In genomic region chrIV:13782319-13782718, ce11 we compare ENCODE assay signal across 2 worm cellular contexts.
TF ChIP-seq lines count a peak whose summit lies in the region.

No protein-coding gene starts in this region.

TF ChIP-seq in whole organism, L4 larva, 104 proteins besides CTCF, POLR2A, EP300 and RAD21:
- TF ChIP-seq F49E8.2 (tag; optimal IDR thresholded peaks at IDR 0.05; lab: Kevin White, UChicago; ENCODE audit: borderline replicate concordance): no peak
- TF ChIP-seq lin-1 (GFP tag; IDR thresholded peaks at IDR 0.05; lab: Robert Waterston, UW): no peak
- no peak for TF ChIP-seq arid-1 (GFP tag; conservative IDR thresholded peaks at IDR 0.05; lab: Robert Waterston, UW)
- no peak for TF ChIP-seq cey-2 (tag; optimal IDR thresholded peaks at IDR 0.05; lab: Kevin White, UChicago; ENCODE audit: borderline replicate concordance, insufficient read depth)
- 0 out of 2 replicates have a peak, but pooled peaks have one; percentile 19 for TF ChIP-seq pha-4 (GFP tag; IDR thresholded peaks at IDR 0.05; lab: Robert Waterston, UW)
- TF ChIP-seq pha-4 (tag; optimal IDR thresholded peaks at IDR 0.05; lab: Kevin White, UChicago): no peak
- no peak for TF ChIP-seq nhr-76 (tag; optimal IDR thresholded peaks at IDR 0.05; lab: Kevin White, UChicago)
- peak; percentile 42; the same call in 1 of the 2 replicates for TF ChIP-seq snpc-1.2 (GFP tag; IDR thresholded peaks at IDR 0.05; lab: Robert Waterston, UW)
- TF ChIP-seq ztf-7 (tag; optimal IDR thresholded peaks at IDR 0.05; lab: Kevin White, UChicago): no peak

TF ChIP-seq in whole organism, young adult, 124 proteins besides CTCF, POLR2A, EP300 and RAD21:
- TF ChIP-seq ztf-18 (tag; optimal IDR thresholded peaks at IDR 0.05; lab: Kevin White, UChicago) (peak; percentile 20), efl-1 (GFP tag; optimal IDR thresholded peaks at IDR 0.05; lab: Kevin White, UChicago) (no peak), ama-1 (optimal IDR thresholded peaks at IDR 0.05; lab: Kevin White, UChicago) (no peak), ama-1 (GFP tag; optimal IDR thresholded peaks at IDR 0.05; lab: Kevin White, UChicago) (peak in 1 of 2 experiments; percentile 19), snpc-4 (GFP tag; optimal IDR thresholded peaks at IDR 0.05; lab: Kevin White, UChicago) (no peak), snpc-4 (tag; optimal IDR thresholded peaks at IDR 0.05; lab: Kevin White, UChicago) (peak in 1 of 4 experiments; percentile 73), pbrm-1 (GFP tag; IDR thresholded peaks at IDR 0.05; lab: Robert Waterston, UW) (no peak), athp-1 (tag; optimal IDR thresholded peaks at IDR 0.05; lab: Kevin White, UChicago) (peak; percentile 26), nhr-90 (tag; optimal IDR thresholded peaks at IDR 0.05; lab: Kevin White, UChicago) (no peak), him-1 (tag; optimal IDR thresholded peaks at IDR 0.05; lab: Kevin White, UChicago) (peak; percentile 22), F33H1.4 (GFP tag; IDR thresholded peaks at IDR 0.05; lab: Robert Waterston, UW) (0 out of 2 replicates have a peak, but pooled peaks have one; percentile 6), attf-6 (GFP tag; IDR thresholded peaks at IDR 0.05; lab: Robert Waterston, UW) (peak; percentile 74; the same call in 1 of the 2 replicates)
